Comparison of ENCODE assay signal across 3 fruit fly cellular contexts in the genomic region with DNA sequence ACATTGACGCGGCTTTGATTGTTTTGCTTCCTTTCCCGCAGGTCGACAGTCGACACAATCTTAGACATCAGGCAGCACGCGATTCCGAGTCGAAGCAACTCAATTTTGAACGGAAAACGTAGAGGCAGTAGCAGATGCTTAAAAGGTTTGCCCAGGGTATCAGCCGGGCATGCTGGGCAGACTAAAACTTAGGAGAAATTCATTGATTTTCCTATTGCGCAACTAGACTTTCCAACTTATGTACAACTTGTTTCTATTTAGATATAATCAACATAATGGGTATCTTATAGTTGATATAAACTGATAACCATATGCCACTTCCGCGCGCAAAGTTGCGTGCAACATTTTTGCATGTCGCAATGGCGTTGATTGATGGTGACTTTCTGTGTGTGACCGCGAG.
TF ChIP-seq lines count a peak whose summit lies in the region.

No protein-coding gene starts in this region.

- no peak for TF ChIP-seq CTCF in whole organism, embryonic (GFP tag; optimal IDR thresholded peaks at IDR 0.05; lab: Kevin White, UChicago)

TF ChIP-seq in whole organism, embryonic, 481 proteins besides CTCF, POLR2A, EP300 and RAD21 (continues in another document):
- TF ChIP-seq B-H1 (GFP tag; IDR thresholded peaks at IDR 0.05; lab: Robert Waterston, UW) = peak; percentile 13; the same call in 1 of the 3 replicates
- TF ChIP-seq sens (GFP tag; lab: Kevin White, UChicago) = peak; percentile 32
- 0 out of 2 replicates have a peak, but pooled peaks have one; percentile 23 for TF ChIP-seq CG32772 (GFP tag; IDR thresholded peaks at IDR 0.05; lab: Robert Waterston, UW)
- TF ChIP-seq Sox102F (GFP tag; optimal IDR thresholded peaks at IDR 0.05; lab: Kevin White, UChicago) = peak; percentile 25
- 0 out of 2 replicates have a peak, but pooled peaks have one; percentile 44 for TF ChIP-seq CG32532 (GFP tag; IDR thresholded peaks at IDR 0.05; lab: Robert Waterston, UW)
- peak; percentile 29 for TF ChIP-seq CG2120 (GFP tag; optimal IDR thresholded peaks at IDR 0.05; lab: Kevin White, UChicago)
- TF ChIP-seq CG7372 (GFP tag; IDR thresholded peaks at IDR 0.05; lab: Robert Waterston, UW) = no peak
- peak; percentile 49 for TF ChIP-seq row (GFP tag; IDR thresholded peaks at IDR 0.05; lab: Robert Waterston, UW)
- peak; percentile 30; the same call in 1 of the 2 replicates for TF ChIP-seq CG9932 (GFP tag; IDR thresholded peaks at IDR 0.05; lab: Robert Waterston, UW)
- TF ChIP-seq CG34422 (GFP tag; IDR thresholded peaks at IDR 0.05; lab: Robert Waterston, UW) = 0 out of 3 replicates have a peak, but pooled peaks have one; percentile 15
- peak; percentile 5 for TF ChIP-seq Xbp1 (GFP tag; optimal IDR thresholded peaks at IDR 0.05; lab: Kevin White, UChicago)
- TF ChIP-seq so (GFP tag; IDR thresholded peaks at IDR 0.05; lab: Robert Waterston, UW) = 0 out of 3 replicates have a peak, but pooled peaks have one; percentile 44
- peak; percentile 42 for TF ChIP-seq dmrt99B (tag; optimal IDR thresholded peaks at IDR 0.05; lab: Kevin White, UChicago)
- peak; percentile 81 for TF ChIP-seq Med (GFP tag; lab: Kevin White, UChicago)
- no peak for TF ChIP-seq bbx (GFP tag; IDR thresholded peaks at IDR 0.05; lab: Robert Waterston, UW; ENCODE audit: partially characterized antibody)
- TF ChIP-seq CG6175 (GFP tag; IDR thresholded peaks at IDR 0.05; lab: Robert Waterston, UW) = 0 out of 3 replicates have a peak, but pooled peaks have one; percentile 28
- TF ChIP-seq D19B (GFP tag; optimal IDR thresholded peaks at IDR 0.05; lab: Kevin White, UChicago) = peak; percentile 51
- peak; percentile 41; the same call in 1 of the 2 replicates for TF ChIP-seq Ptx1 (GFP tag; IDR thresholded peaks at IDR 0.05; lab: Robert Waterston, UW)
- TF ChIP-seq Pdp1 (GFP tag; optimal IDR thresholded peaks at IDR 0.05; lab: Kevin White, UChicago) = peak in 1 of 2 experiments; percentile 9
- no peak for TF ChIP-seq zen (tag; optimal IDR thresholded peaks at IDR 0.05; lab: Kevin White, UChicago)
- TF ChIP-seq dm (GFP tag; optimal IDR thresholded peaks at IDR 0.05; lab: Kevin White, UChicago) = no peak
- TF ChIP-seq Hand (GFP tag; optimal IDR thresholded peaks at IDR 0.05; lab: Kevin White, UChicago) = no peak
- TF ChIP-seq HLH3B (GFP tag; IDR thresholded peaks at IDR 0.05; lab: Robert Waterston, UW) = 0 out of 2 replicates have a peak, but pooled peaks have one; percentile 18
- no peak for TF ChIP-seq Dad (GFP tag; optimal IDR thresholded peaks at IDR 0.05; lab: Kevin White, UChicago)
- TF ChIP-seq lab (GFP tag; optimal IDR thresholded peaks at IDR 0.05; lab: Kevin White, UChicago) = peak; percentile 28
- TF ChIP-seq Hmr (GFP tag; optimal IDR thresholded peaks at IDR 0.05; lab: Kevin White, UChicago) = peak; percentile 2

TF ChIP-seq in whole organism, prepupa, 60 proteins besides CTCF, POLR2A, EP300 and RAD21:
- TF ChIP-seq Sox15 (GFP tag; optimal IDR thresholded peaks at IDR 0.05; lab: Kevin White, UChicago) (no peak), CG10669 (GFP tag; optimal IDR thresholded peaks at IDR 0.05; lab: Kevin White, UChicago) (no peak), salr (GFP tag; optimal IDR thresholded peaks at IDR 0.05; lab: Kevin White, UChicago) (no peak), OdsH (GFP tag; optimal IDR thresholded peaks at IDR 0.05; lab: Kevin White, UChicago) (no peak), fd59A (GFP tag; optimal IDR thresholded peaks at IDR 0.05; lab: Kevin White, UChicago) (no peak), CG1621 (tag; optimal IDR thresholded peaks at IDR 0.05; lab: Kevin White, UChicago) (no peak), CG15336 (GFP tag; IDR thresholded peaks at IDR 0.05; lab: Robert Waterston, UW) (0 out of 2 replicates have a peak, but pooled peaks have one; percentile 30)
TF ChIP-seq in whole organism, prepupa: peak in this region for 1.

TF ChIP-seq in whole organism, pupa, 21 proteins besides CTCF, POLR2A, EP300 and RAD21:
- TF ChIP-seq gl (tag; optimal IDR thresholded peaks at IDR 0.05; lab: Kevin White, UChicago) (no peak), Snoo (tag; optimal IDR thresholded peaks at IDR 0.05; lab: Kevin White, UChicago) (no peak), Pif1B (GFP tag; optimal IDR thresholded peaks at IDR 0.05; lab: Kevin White, UChicago) (no peak), CG9948 (tag; optimal IDR thresholded peaks at IDR 0.05; lab: Kevin White, UChicago) (no peak), CG34367 (tag; optimal IDR thresholded peaks at IDR 0.05; lab: Kevin White, UChicago) (no peak), Pif1A (GFP tag; optimal IDR thresholded peaks at IDR 0.05; lab: Kevin White, UChicago) (no peak), rn (GFP tag; IDR thresholded peaks at IDR 0.05; lab: Robert Waterston, UW) (no peak), CG4496 (GFP tag; IDR thresholded peaks at IDR 0.05; lab: Robert Waterston, UW) (0 out of 3 replicates have a peak, but pooled peaks have one; percentile 34), CG10348 (GFP tag; IDR thresholded peaks at IDR 0.05; lab: Robert Waterston, UW) (no peak), CG15710 (tag; optimal IDR thresholded peaks at IDR 0.05; lab: Kevin White, UChicago) (no peak), CG12605 (GFP tag; IDR thresholded peaks at IDR 0.05; lab: Robert Waterston, UW) (no peak), fd96Ca (GFP tag; IDR thresholded peaks at IDR 0.05; lab: Robert Waterston, UW) (0 out of 3 replicates have a peak, but pooled peaks have one; percentile 22), CG8301 (tag; optimal IDR thresholded peaks at IDR 0.05; lab: Kevin White, UChicago) (no peak), CG8159 (tag; optimal IDR thresholded peaks at IDR 0.05; lab: Kevin White, UChicago) (no peak), CG13204 (GFP tag; optimal IDR thresholded peaks at IDR 0.05; lab: Kevin White, UChicago) (no peak), CG32121 (GFP tag; IDR thresholded peaks at IDR 0.05; lab: Robert Waterston, UW) (no peak), EcR (GFP tag; optimal IDR thresholded peaks at IDR 0.05; lab: Kevin White, UChicago) (no peak)

Comparison
In these comparisons a context has a peak if more than half of its experiments do, and no peak if none do; other contexts are left out.
1. Of the 7 proteins assayed by ChIP-seq in both whole organism, embryonic and whole organism, prepupa: peak only in whole organism, embryonic: Sox102F; only in whole organism, prepupa: none; in both: none; in neither: 6.